Fruit fly (Drosophila melanogaster) whole organism, embryonic: Measurements from ENCODE around the gene CG5969.
A peak's percentile ranks its signal among the peaks of the same experiment; 100 is the strongest.

Experiments used
- CG10209 ChIP-seq: fragments of 200-800 bp; sonication (Bioruptor generic); optimal IDR thresholded peaks from 3 replicates; lab custom pipeline; 2017; ENCODE audit warnings: missing biosample characterization, mild to moderate bottlenecking, missing genetic modification characterization, missing genetic modification reagents
- CG10274 ChIP-seq: fragments of 200-800 bp; sonication (Bioruptor generic); optimal IDR thresholded peaks from 3 replicates; lab custom pipeline; 2017; ENCODE audit warnings: missing biosample characterization, mild to moderate bottlenecking, missing genetic modification characterization
- CG11093 ChIP-seq: fragments of 200-800 bp; sonication (Bioruptor generic); IDR thresholded peaks from 3 replicates; pipeline ENCODE4 v1.3.6; 2022; ENCODE audit warnings: missing biosample characterization, missing genetic modification characterization
- CG11723 ChIP-seq: fragments of 200-800 bp; sonication (Bioruptor generic); optimal IDR thresholded peaks from 2 replicates; lab custom pipeline; 2017; ENCODE audit warnings: missing biosample characterization, mild to moderate bottlenecking, missing genetic modification characterization
- CG12236 ChIP-seq: fragments of 200-800 bp; sonication (Bioruptor generic); optimal IDR thresholded peaks from 2 replicates; lab custom pipeline; 2016; ENCODE audit warnings: missing biosample characterization, missing genetic modification characterization
- CG12769 ChIP-seq: fragments of 200-800 bp; sonication (Bioruptor generic); optimal IDR thresholded peaks from 2 replicates; lab custom pipeline; 2019; ENCODE audit warnings: missing biosample characterization, mild to moderate bottlenecking, missing genetic modification characterization, moderate library complexity
- CG14667 ChIP-seq: fragments of 200-800 bp; sonication (Bioruptor generic); IDR thresholded peaks from 2 replicates; pipeline ENCODE4 v1.3.6; 2022; ENCODE audit warnings: missing biosample characterization, missing genetic modification characterization
- CG15479 ChIP-seq: fragments of 200-800 bp; sonication (Bioruptor generic); optimal IDR thresholded peaks from 3 replicates; lab custom pipeline; 2019; ENCODE audit warnings: missing biosample characterization, mild to moderate bottlenecking, missing genetic modification characterization, moderate library complexity
- CG17359 ChIP-seq: fragments of 200-800 bp; sonication (Bioruptor generic); optimal IDR thresholded peaks from 3 replicates; lab custom pipeline; 2018; ENCODE audit warnings: missing biosample characterization, mild to moderate bottlenecking, missing genetic modification characterization, moderate library complexity
- CG17802 ChIP-seq: fragments of 200-800 bp; sonication (Bioruptor generic); optimal IDR thresholded peaks from 2 replicates; lab custom pipeline; 2018; ENCODE audit warnings: missing biosample characterization, mild to moderate bottlenecking, missing genetic modification characterization, moderate library complexity
- CG31441 ChIP-seq: fragments of 200-800 bp; sonication (Bioruptor generic); IDR thresholded peaks from 2 replicates; pipeline ENCODE4 v1.3.6; 2022; ENCODE audit warnings: missing biosample characterization, missing genetic modification characterization
- CG7271 ChIP-seq: fragments of 200-800 bp; sonication (Bioruptor generic); optimal IDR thresholded peaks from 2 replicates; lab custom pipeline; 2018; ENCODE audit warnings: missing biosample characterization, mild to moderate bottlenecking, missing genetic modification characterization, moderate library complexity
- CG8944 ChIP-seq: fragments of 200-800 bp; sonication (Bioruptor generic); optimal IDR thresholded peaks from 3 replicates; lab custom pipeline; 2016; ENCODE audit warnings: missing biosample characterization, missing genetic modification characterization
- CkIIα-i1 ChIP-seq: fragments of 200-800 bp; sonication (Bioruptor generic); IDR thresholded peaks from 2 replicates; pipeline ENCODE4 v1.3.6; 2022; ENCODE audit warnings: missing biosample characterization, missing genetic modification characterization
- E2f2 ChIP-seq: fragments of 200-800 bp; sonication (Bioruptor generic); IDR thresholded peaks from 2 replicates; pipeline ENCODE4 v1.3.6; 2022; ENCODE audit warnings: missing biosample characterization, missing genetic modification characterization
- Elba2 ChIP-seq: fragments of 200-800 bp; sonication (Bioruptor generic); optimal IDR thresholded peaks from 3 replicates; lab custom pipeline; 2016; ENCODE audit warnings: missing biosample characterization, missing genetic modification characterization
- Ets97D ChIP-seq: fragments of 200-800 bp; sonication (Bioruptor generic); optimal IDR thresholded peaks from 3 replicates; lab custom pipeline; 2016; ENCODE audit warnings: missing biosample characterization, missing genetic modification characterization
- Gug ChIP-seq: fragments of 200-800 bp; sonication (Bioruptor generic); IDR thresholded peaks from 4 replicates; pipeline ENCODE4 v1.3.6; 2022; ENCODE audit warnings: missing biosample characterization, missing genetic modification characterization
- HLH3B ChIP-seq: fragments of 200-800 bp; sonication (Bioruptor generic); IDR thresholded peaks from 2 replicates; pipeline ENCODE4 v1.3.6; 2022; ENCODE audit warnings: missing biosample characterization, missing genetic modification characterization
- HLH4C ChIP-seq: fragments of 200-800 bp; sonication (Bioruptor generic); IDR thresholded peaks from 3 replicates; pipeline ENCODE4 v1.3.6; 2022; ENCODE audit warnings: missing biosample characterization, missing genetic modification characterization; ENCODE audit not compliant: partially characterized antibody
- Med ChIP-seq: fragments of 200-800 bp; sonication (Bioruptor generic); peaks from one replicate; lab custom pipeline; 2016; ENCODE audit warnings: missing biosample characterization, missing genetic modification characterization, mild to moderate bottlenecking, inconsistent platforms, moderate library complexity
- NC2α ChIP-seq: fragments of 200-800 bp; sonication (Bioruptor generic); optimal IDR thresholded peaks from 2 replicates; lab custom pipeline; 2016; ENCODE audit warnings: missing biosample characterization, missing genetic modification characterization
- Sin3A ChIP-seq: fragments of >200 bp; optimal IDR thresholded peaks from 2 replicates; lab custom pipeline; 2018
- Tbp ChIP-seq: fragments of >200 bp; optimal IDR thresholded peaks from 2 replicates; lab custom pipeline; 2018; ENCODE audit warnings: missing biosample characterization, missing genetic modification characterization
- Vsx1 ChIP-seq: fragments of 200-800 bp; sonication (Bioruptor generic); optimal IDR thresholded peaks from 2 replicates; lab custom pipeline; 2017; ENCODE audit warnings: missing biosample characterization, mild to moderate bottlenecking, missing genetic modification characterization, missing genetic modification reagents
- aop ChIP-seq: fragments of 200-800 bp; sonication (Bioruptor generic); IDR thresholded peaks from 2 replicates; pipeline ENCODE4 v1.3.6; 2022; ENCODE audit warnings: missing biosample characterization, missing genetic modification characterization
- ara ChIP-seq: fragments of 200-800 bp; sonication (Bioruptor generic); IDR thresholded peaks from 2 replicates; pipeline ENCODE4 v1.3.6; 2022; ENCODE audit warnings: missing biosample characterization, missing genetic modification characterization
- bab2 ChIP-seq: fragments of 200-800 bp; sonication (Bioruptor generic); optimal IDR thresholded peaks from 2 replicates; lab custom pipeline; 2016; ENCODE audit warnings: missing biosample characterization, missing genetic modification characterization
- btn ChIP-seq: fragments of 200-800 bp; sonication (Bioruptor generic); optimal IDR thresholded peaks from 2 replicates; lab custom pipeline; 2016; ENCODE audit warnings: missing biosample characterization, missing genetic modification characterization
- cad ChIP-seq: fragments of >200 bp; optimal IDR thresholded peaks from 2 replicates; lab custom pipeline; 2017; ENCODE audit warnings: missing biosample characterization, missing genetic modification characterization
- cato ChIP-seq: fragments of 200-800 bp; sonication (Bioruptor generic); optimal IDR thresholded peaks from 2 replicates; lab custom pipeline; 2016; ENCODE audit warnings: missing biosample characterization, missing genetic modification characterization, borderline replicate concordance
- caup ChIP-seq: fragments of 200-800 bp; sonication (Bioruptor generic); optimal IDR thresholded peaks from 3 replicates; lab custom pipeline; 2017; ENCODE audit warnings: missing biosample characterization, mild to moderate bottlenecking, missing genetic modification characterization, moderate library complexity; ENCODE audit not compliant: severe bottlenecking
- chif ChIP-seq, 2 experiments: fragments of 200-800 bp; sonication (Bioruptor generic); optimal IDR thresholded peaks; 3 replicates each; lab custom pipeline; 2016; ENCODE audit warnings: missing biosample characterization in 2 of 2, missing genetic modification characterization in 2 of 2
- crp ChIP-seq, 2 experiments: fragments of 200-800 bp; sonication (Bioruptor generic); optimal IDR thresholded peaks; 2 replicates in 1 of 2; 3 replicates in 1 of 2; lab custom pipeline; 2017; ENCODE audit warnings: missing biosample characterization in 2 of 2, missing genetic modification characterization in 2 of 2, mild to moderate bottlenecking in 1 of 2, moderate library complexity in 1 of 2
- fd96Cb ChIP-seq: fragments of 200-800 bp; sonication (Bioruptor generic); optimal IDR thresholded peaks from 2 replicates; lab custom pipeline; 2018; ENCODE audit warnings: missing biosample characterization, mild to moderate bottlenecking, missing genetic modification characterization, moderate library complexity
- grau ChIP-seq: fragments of 200-800 bp; optimal IDR thresholded peaks from 3 replicates; lab custom pipeline; 2019; ENCODE audit warnings: missing biosample characterization, mild to moderate bottlenecking, missing genetic modification characterization, moderate library complexity
- gt ChIP-seq: fragments of 200-800 bp; sonication (Bioruptor generic); IDR thresholded peaks from 2 replicates; pipeline ENCODE4 v1.3.6; 2022; ENCODE audit warnings: missing biosample characterization, missing genetic modification characterization
- nerfin-2 ChIP-seq: fragments of 200-800 bp; sonication (Bioruptor generic); IDR thresholded peaks from 2 replicates; pipeline ENCODE4 v1.3.6; 2022; ENCODE audit warnings: missing biosample characterization, missing genetic modification characterization; ENCODE audit not compliant: partially characterized antibody
- nmo ChIP-seq: fragments of 200-800 bp; sonication (Bioruptor generic); optimal IDR thresholded peaks from 2 replicates; lab custom pipeline; 2018; ENCODE audit warnings: missing biosample characterization, mild to moderate bottlenecking, missing genetic modification characterization, moderate library complexity
- p53 ChIP-seq: fragments of 200-800 bp; sonication (Bioruptor generic); optimal IDR thresholded peaks from 2 replicates; lab custom pipeline; 2016; ENCODE audit warnings: missing biosample characterization, missing genetic modification characterization
- prd ChIP-seq, 3 experiments: fragments of >200 bp in 2 of 3; fragments of 200-800 bp in 1 of 3; sonication (Bioruptor generic) in 1 of 3; optimal IDR thresholded peaks in 2 of 3; IDR thresholded peaks in 1 of 3; 2 replicates in 2 of 3; 3 replicates in 1 of 3; pipeline versions ENCODE4 v1.3.6 to Lab custom; 2017 to 2022; ENCODE audit warnings: missing biosample characterization in 1 of 3, missing genetic modification characterization in 1 of 3
- ro ChIP-seq: fragments of 200-800 bp; sonication (Bioruptor generic); IDR thresholded peaks from 2 replicates; pipeline ENCODE4 v1.3.6; 2022; ENCODE audit warnings: missing biosample characterization, missing genetic modification characterization
- sr ChIP-seq: fragments of 200-800 bp; sonication (Bioruptor generic); IDR thresholded peaks from 3 replicates; pipeline ENCODE4 v1.3.6; 2022; ENCODE audit warnings: missing biosample characterization, missing genetic modification characterization
- ttk ChIP-seq: fragments of 200-800 bp; sonication (Bioruptor generic); IDR thresholded peaks from 2 replicates; pipeline ENCODE4 v2.1.2; 2022; ENCODE audit warnings: missing biosample characterization, missing genetic modification characterization
- unc-4 ChIP-seq: fragments of 200-800 bp; sonication (Bioruptor generic); IDR thresholded peaks from 2 replicates; pipeline ENCODE4 v1.3.6; 2022; ENCODE audit warnings: missing biosample characterization, missing genetic modification characterization; ENCODE audit not compliant: partially characterized antibody
- unpg ChIP-seq: fragments of 200-800 bp; sonication (Bioruptor generic); optimal IDR thresholded peaks from 3 replicates; lab custom pipeline; 2018; ENCODE audit warnings: missing biosample characterization, mild to moderate bottlenecking, missing genetic modification characterization, moderate library complexity
- usp ChIP-seq: fragments of >200 bp; optimal IDR thresholded peaks from 2 replicates; lab custom pipeline; 2017; ENCODE audit warnings: missing biosample characterization, missing genetic modification characterization
- zen ChIP-seq: fragments of 200-800 bp; sonication (Bioruptor generic); optimal IDR thresholded peaks from 3 replicates; lab custom pipeline; 2018; ENCODE audit warnings: missing biosample characterization, mild to moderate bottlenecking, missing genetic modification characterization, moderate library complexity
- zfh2 ChIP-seq: fragments of 200-800 bp; sonication (Bioruptor generic); optimal IDR thresholded peaks from 2 replicates; lab custom pipeline; 2016; ENCODE audit warnings: missing biosample characterization, missing genetic modification characterization

The CG5969 gene

DNA sequence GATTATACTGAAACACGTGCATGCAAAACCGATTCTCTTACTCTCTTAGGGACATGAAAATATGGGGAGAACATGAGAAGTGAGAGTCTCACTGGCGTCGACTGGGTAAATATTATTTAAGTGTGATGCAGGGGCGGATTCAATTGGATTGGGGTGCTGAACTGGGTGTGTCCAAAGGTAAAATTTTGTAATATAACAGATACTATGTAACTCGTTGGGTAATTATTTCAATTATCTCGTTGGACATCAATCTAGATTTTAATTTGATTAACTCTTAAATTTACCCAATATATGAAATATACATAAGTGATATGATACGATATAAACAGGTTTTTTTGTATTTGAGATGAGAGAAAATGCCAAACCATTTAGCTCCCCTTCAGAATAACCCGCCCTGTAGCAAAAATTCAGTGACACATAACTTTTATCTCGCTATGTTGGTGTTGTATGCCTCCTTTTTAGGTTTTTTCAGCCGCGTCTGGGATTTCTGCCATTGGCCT, 34.6 kb downstream of the CG5969 start (continued):
- TF ChIP-seq Tbp (GFP tag; lab: Kevin White, UChicago) (no peak), Elba2 (no peak), bab2 (GFP tag; lab: Kevin White, UChicago) (peak; percentile 94), ttk (GFP tag; lab: Robert Waterston, UW) (peak; percentile 89; the same call in 1 of the 2 replicates), Ets97D (peak; percentile 51), aop (GFP tag; lab: Robert Waterston, UW) (no peak), CG15479 (GFP tag; lab: Kevin White, UChicago) (no peak), HLH4C (GFP tag; lab: Robert Waterston, UW) (0 out of 3 replicates have a peak, but pooled peaks have one; percentile 30), CG31441 (GFP tag; lab: Robert Waterston, UW) (peak; percentile 87), CG11093 (GFP tag; lab: Robert Waterston, UW) (peak; percentile 91), CG8944 (GFP tag; lab: Kevin White, UChicago) (peak; percentile 88), zfh2 (GFP tag; lab: Kevin White, UChicago) (peak; percentile 97), p53 (GFP tag; lab: Kevin White, UChicago) (peak; percentile 80), fd96Cb (tag; lab: Kevin White, UChicago) (peak; percentile 91), CkIIα-i1 (GFP tag; lab: Robert Waterston, UW) (peak; percentile 54; the same call in 1 of the 2 replicates), Sin3A (no peak), Med (peak; percentile 99), CG17802 (tag; lab: Kevin White, UChicago) (peak; percentile 64), nerfin-2 (GFP tag; lab: Robert Waterston, UW) (peak; percentile 42; the same call in 1 of the 2 replicates), caup (peak; percentile 96), zen (peak; percentile 83), unpg (GFP tag; lab: Kevin White, UChicago) (peak; percentile 88), gt (GFP tag; lab: Robert Waterston, UW) (peak; percentile 73), grau (tag; lab: Kevin White, UChicago) (peak; percentile 93), sr (GFP tag; lab: Robert Waterston, UW) (no peak; the same call in 1 of the 3 replicates), CG11723 (peak; percentile 82), nmo (GFP tag; lab: Kevin White, UChicago) (peak; percentile 94), CG14667 (GFP tag; lab: Robert Waterston, UW) (no peak; the same call in 1 of the 2 replicates), HLH3B (GFP tag; lab: Robert Waterston, UW) (peak; percentile 90; the same call in 1 of the 2 replicates), NC2α (GFP tag; lab: Kevin White, UChicago) (peak; percentile 81), CG10209 (GFP tag; lab: Kevin White, UChicago) (peak; percentile 94), CG7271 (peak; percentile 1), usp (GFP tag; lab: Kevin White, UChicago) (no peak), cad (no peak), ro (GFP tag; lab: Robert Waterston, UW) (peak; percentile 72; the same call in 1 of the 2 replicates), cato (GFP tag; lab: Kevin White, UChicago) (peak; percentile 79), CG17359 (peak; percentile 89), Gug (GFP tag; lab: Robert Waterston, UW) (peak; percentile 98), CG12769 (tag; lab: Kevin White, UChicago) (peak; percentile 96), btn (GFP tag; lab: Kevin White, UChicago) (peak; percentile 21), CG10274 (peak; percentile 89), CG12236 (GFP tag; lab: Kevin White, UChicago) (peak; percentile 40), unc-4 (GFP tag; lab: Robert Waterston, UW) (peak; percentile 39; the same call in 1 of the 2 replicates), crp (GFP tag; optimal IDR thresholded peaks at IDR 0.05; lab: Kevin White, UChicago) (peak in 1 of 2 experiments; percentile 55), E2f2 (GFP tag; lab: Robert Waterston, UW) (peak; percentile 65; the same call in 1 of the 2 replicates), prd (optimal IDR thresholded peaks at IDR 0.05; lab: Kevin White, UChicago) (no peak), prd (GFP tag; IDR thresholded peaks at IDR 0.05; lab: Robert Waterston, UW) (peak; percentile 96), chif (GFP tag; optimal IDR thresholded peaks at IDR 0.05; lab: Kevin White, UChicago) (peak; percentile 90 to 94), ara (GFP tag; lab: Robert Waterston, UW) (peak; percentile 84), Vsx1 (GFP tag; lab: Kevin White, UChicago) (peak; percentile 81)
